Fruit fly (Drosophila melanogaster): ENCODE results near the gene CG13138.

CG13138 gene

dm6 chr2L:10260750-10261493 lies 40.9 kb downstream of the CG13138 start, which contains the start of gene Pten:
Pten (minus strand) TSS chr2L:10261049.
- TF ChIP-seq Eip75B (GFP tag; optimal IDR thresholded peaks at IDR 0.05) (peak; percentile 66), CG6163 (GFP tag; IDR thresholded peaks at IDR 0.05) (no peak), CG32006 (GFP tag; optimal IDR thresholded peaks at IDR 0.05) (no peak), fd85E (GFP tag; optimal IDR thresholded peaks at IDR 0.05) (no peak), net (GFP tag; optimal IDR thresholded peaks at IDR 0.05) (no peak), eg (GFP tag; IDR thresholded peaks at IDR 0.05) (no peak), ss (GFP tag; optimal IDR thresholded peaks at IDR 0.05) (peak in 1 of 2 experiments; percentile 3), CG3919 (GFP tag; optimal IDR thresholded peaks at IDR 0.05) (no peak), CG6808 (GFP tag; optimal IDR thresholded peaks at IDR 0.05) (no peak), CG4318 (GFP tag; optimal IDR thresholded peaks at IDR 0.05) (no peak), CG34406 (GFP tag; optimal IDR thresholded peaks at IDR 0.05) (no peak), CG10669 (GFP tag; optimal IDR thresholded peaks at IDR 0.05) (no peak), Eip93F (GFP tag; optimal IDR thresholded peaks at IDR 0.05) (no peak), fkh (GFP tag; optimal IDR thresholded peaks at IDR 0.05) (peak; percentile 86), acj6 (GFP tag; optimal IDR thresholded peaks at IDR 0.05) (peak; percentile 50), CG16779 (tag; optimal IDR thresholded peaks at IDR 0.05) (no peak), Hr4 (GFP tag; optimal IDR thresholded peaks at IDR 0.05) (peak; percentile 80), CG31627 (GFP tag; optimal IDR thresholded peaks at IDR 0.05) (peak; percentile 56), Sox15 (GFP tag; optimal IDR thresholded peaks at IDR 0.05) (peak; percentile 11), Sox102F (GFP tag; optimal IDR thresholded peaks at IDR 0.05) (no peak), spab (GFP tag; optimal IDR thresholded peaks at IDR 0.05) (no peak), CG15336 (GFP tag; IDR thresholded peaks at IDR 0.05) (peak; percentile 72), Hr38 (GFP tag; optimal IDR thresholded peaks at IDR 0.05) (no peak), cyc (GFP tag; optimal IDR thresholded peaks at IDR 0.05) (peak; percentile 52), CG8119 (GFP tag; IDR thresholded peaks at IDR 0.05) (no peak), lz (GFP tag; optimal IDR thresholded peaks at IDR 0.05) (peak; percentile 69), Ets96B (tag; optimal IDR thresholded peaks at IDR 0.05) (peak; percentile 55), svp (GFP tag) (no peak), CG3032 (tag; optimal IDR thresholded peaks at IDR 0.05) (peak; percentile 61), CG9139 (GFP tag; optimal IDR thresholded peaks at IDR 0.05) (no peak), esn (GFP tag; optimal IDR thresholded peaks at IDR 0.05) (peak; percentile 67), Eip78C (GFP tag) (peak; percentile 89), salr (GFP tag; optimal IDR thresholded peaks at IDR 0.05) (no peak), CG6276 (GFP tag; optimal IDR thresholded peaks at IDR 0.05) (no peak), Ets21C (GFP tag; optimal IDR thresholded peaks at IDR 0.05) (peak; percentile 42), dsx (GFP tag; optimal IDR thresholded peaks at IDR 0.05; ENCODE audit: poor library complexity, severe bottlenecking) (no peak), Met (GFP tag; optimal IDR thresholded peaks at IDR 0.05) (peak; percentile 71), Hr39 (GFP tag; optimal IDR thresholded peaks at IDR 0.05) (no peak), CG11294 (GFP tag; IDR thresholded peaks at IDR 0.05) (no peak), topi (GFP tag; optimal IDR thresholded peaks at IDR 0.05) (peak; percentile 68), CG7368 (GFP tag; optimal IDR thresholded peaks at IDR 0.05) (no peak), OdsH (GFP tag; optimal IDR thresholded peaks at IDR 0.05) (peak; percentile 62), vri (GFP tag; optimal IDR thresholded peaks at IDR 0.05) (no peak), CG11762 (GFP tag; optimal IDR thresholded peaks at IDR 0.05; ENCODE audit: insufficient read depth) (no peak), achi (GFP tag; optimal IDR thresholded peaks at IDR 0.05) (no peak), fd59A (GFP tag; optimal IDR thresholded peaks at IDR 0.05) (no peak), Smox (GFP tag; optimal IDR thresholded peaks at IDR 0.05) (no peak), Blimp-1 (GFP tag; optimal IDR thresholded peaks at IDR 0.05) (no peak), CG8632 (GFP tag; optimal IDR thresholded peaks at IDR 0.05) (peak; percentile 37), CG6792 (GFP tag; optimal IDR thresholded peaks at IDR 0.05) (peak; percentile 16), CG8319 (GFP tag; optimal IDR thresholded peaks at IDR 0.05) (peak; percentile 48)
